Fruit fly (Drosophila melanogaster) ovary, adult (tissue): ENCODE results near the gene CG6163.

Source experiments
- CG17801 ChIP-seq: fragments of 200-800 bp; optimal IDR thresholded peaks from 2 replicates; lab custom pipeline; 2019; ENCODE audit warnings: missing biosample characterization, mild to moderate bottlenecking, missing genetic modification characterization, moderate library complexity; ENCODE audit not compliant: partially characterized antibody

The CG6163 gene

DNA sequence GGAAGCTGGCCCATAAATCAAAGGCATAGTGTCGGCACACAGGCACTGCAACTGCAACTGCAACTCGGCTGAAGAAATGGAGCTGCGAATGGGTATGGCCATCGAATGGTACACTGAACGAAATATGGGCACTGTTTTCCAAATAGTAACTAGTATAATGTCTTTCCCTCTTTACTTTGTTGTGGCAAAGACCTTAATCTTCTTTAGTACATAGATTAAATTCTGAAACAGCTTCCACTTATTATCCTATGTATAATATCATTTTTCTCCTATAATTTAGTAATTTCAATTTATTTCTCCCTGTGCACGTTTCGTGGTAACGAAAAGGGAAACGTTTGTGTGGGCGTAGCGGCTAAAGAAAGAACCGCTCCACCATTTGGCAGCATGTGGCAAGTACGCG, 10.6 kb upstream of the CG6163 start:
- TF ChIP-seq CG17801 (GFP tag; lab: Kevin White, UChicago) = no peak

dm6 chr3L:11373821-11374581, 9.3 kb upstream of the CG6163 start:
- no peak for TF ChIP-seq CG17801 (GFP tag; lab: Kevin White, UChicago)

DNA sequence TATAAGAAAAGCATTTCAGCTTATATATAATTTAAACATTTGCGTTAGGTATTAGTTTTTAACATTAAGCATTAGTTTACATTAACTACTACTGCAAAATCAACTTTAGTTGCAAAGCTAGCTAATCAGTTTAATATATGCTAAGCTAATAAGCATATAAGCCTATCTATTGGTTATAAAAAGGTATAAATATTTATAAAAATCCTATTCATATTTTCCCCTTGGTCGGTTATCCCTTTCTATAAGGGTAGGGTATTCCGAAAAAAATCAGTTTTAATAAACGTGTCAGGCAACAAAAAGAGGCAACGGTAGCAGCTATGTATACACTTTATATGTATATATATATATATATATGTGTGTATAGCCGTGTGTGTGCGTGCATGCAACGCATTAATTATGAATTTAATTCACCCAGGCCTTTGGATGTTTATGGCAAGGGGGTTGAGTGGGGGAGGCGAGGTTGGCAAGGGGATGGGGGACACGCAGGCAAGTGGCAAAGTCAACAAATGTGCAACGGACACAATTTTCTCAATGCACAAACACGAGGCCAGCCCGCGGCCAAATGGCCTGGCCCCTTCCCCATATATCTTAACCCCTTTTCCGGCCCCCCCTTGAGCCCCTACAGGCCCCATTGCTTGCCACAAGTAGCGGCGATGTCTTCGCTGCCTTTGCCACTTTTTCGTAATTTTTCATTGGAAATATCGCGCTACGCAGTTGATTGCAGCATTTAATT, 8.6 kb upstream of the CG6163 start:
- TF ChIP-seq CG17801 (GFP tag; lab: Kevin White, UChicago) = no peak

dm6 chr3L:11372449-11372848, 7.8 kb upstream of the CG6163 start:
- TF ChIP-seq CG17801 (GFP tag; lab: Kevin White, UChicago) = no peak

dm6 chr3L:11371342-11371741, 6.7 kb upstream of the CG6163 start:
- no peak for TF ChIP-seq CG17801 (GFP tag; lab: Kevin White, UChicago)

- TF ChIP-seq CG17801 (GFP tag; lab: Kevin White, UChicago) = no peak
Measured at dm6 chr3L:11369778-11370684, 5.3 kb upstream of the CG6163 start.

dm6 chr3L:11368319-11369299, 3.9 kb upstream of the CG6163 start:
- no peak for TF ChIP-seq CG17801 (GFP tag; lab: Kevin White, UChicago)

- TF ChIP-seq CG17801 (GFP tag; lab: Kevin White, UChicago) = no peak
Measured at dm6 chr3L:11367797-11368196, 3.1 kb upstream of the CG6163 start.

dm6 chr3L:11366422-11366821, 1.7 kb upstream of the CG6163 start:
- no peak for TF ChIP-seq CG17801 (GFP tag; lab: Kevin White, UChicago)

dm6 chr3L:11365432-11366318, 990 bp upstream of the CG6163 start:
- TF ChIP-seq CG17801 (GFP tag; lab: Kevin White, UChicago) = no peak

dm6 chr3L:11364327-11364726, 358 bp downstream of the CG6163 start:
- TF ChIP-seq CG17801 (GFP tag; lab: Kevin White, UChicago) = peak; percentile 49

DNA sequence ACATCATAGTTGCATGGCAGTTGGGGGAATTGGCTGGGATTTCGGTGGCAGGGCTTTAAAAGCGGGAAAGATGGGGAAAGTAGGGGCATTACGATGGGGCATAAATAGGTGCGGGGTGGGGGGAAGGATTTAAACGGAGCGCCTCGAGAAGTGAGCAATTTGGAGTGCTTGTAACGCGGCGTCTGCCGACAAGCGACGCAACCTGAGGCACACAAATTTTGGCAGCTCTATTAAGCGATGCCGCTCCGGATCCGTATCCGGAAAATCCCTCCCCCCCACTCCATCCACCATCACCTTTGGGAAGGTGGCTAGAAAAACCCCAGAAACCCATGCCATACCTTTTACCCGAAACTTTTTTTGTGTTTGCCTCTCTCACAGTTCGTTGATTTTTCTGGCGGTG, 5.1 kb downstream of the CG6163 start:
- no peak for TF ChIP-seq CG17801 (GFP tag; lab: Kevin White, UChicago)

dm6 chr3L:11358733-11359132, 6.0 kb downstream of the CG6163 start:
- no peak for TF ChIP-seq CG17801 (GFP tag; lab: Kevin White, UChicago)
